Fruit fly (Drosophila melanogaster): ENCODE results near the gene Cyp305a1.

Cyp305a1 gene

dm6 chr3L:19790929-19791687 lies 22.0 kb downstream of the Cyp305a1 start (continued):
- TF ChIP-seq da (GFP tag; optimal IDR thresholded peaks at IDR 0.05) (no peak), CG10274 (GFP tag; optimal IDR thresholded peaks at IDR 0.05) (peak; percentile 32), vfl (GFP tag; optimal IDR thresholded peaks at IDR 0.05) (peak; percentile 46), dm (GFP tag; optimal IDR thresholded peaks at IDR 0.05) (peak; percentile 69), Dad (GFP tag; optimal IDR thresholded peaks at IDR 0.05) (peak; percentile 26), fu2 (GFP tag; optimal IDR thresholded peaks at IDR 0.05) (peak; percentile 58), amos (GFP tag; IDR thresholded peaks at IDR 0.05; ENCODE audit: partially characterized antibody) (no peak; the same call in 1 of the 2 replicates), CG31441 (GFP tag; IDR thresholded peaks at IDR 0.05) (peak; percentile 54; the same call in 1 of the 2 replicates), Stat92E (GFP tag; optimal IDR thresholded peaks at IDR 0.05) (no peak), CG17829 (tag; optimal IDR thresholded peaks at IDR 0.05) (peak; percentile 47), CG18619 (GFP tag; optimal IDR thresholded peaks at IDR 0.05) (peak; percentile 58), toy (GFP tag; IDR thresholded peaks at IDR 0.05) (no peak), pros (GFP tag; optimal IDR thresholded peaks at IDR 0.05) (no peak), D19B (GFP tag; optimal IDR thresholded peaks at IDR 0.05) (peak; percentile 74), Poxn (GFP tag; IDR thresholded peaks at IDR 0.05) (no peak), gcm (GFP tag; optimal IDR thresholded peaks at IDR 0.05) (no peak), sd (tag; optimal IDR thresholded peaks at IDR 0.05) (peak; percentile 34), CG10321 (GFP tag; IDR thresholded peaks at IDR 0.05) (no peak), NFAT (GFP tag; IDR thresholded peaks at IDR 0.05) (peak; percentile 29; the same call in 1 of the 2 replicates), CG7372 (GFP tag; IDR thresholded peaks at IDR 0.05) (peak; percentile 45), sr (GFP tag; IDR thresholded peaks at IDR 0.05) (no peak), ci (GFP tag; IDR thresholded peaks at IDR 0.05) (peak; percentile 56; the same call in 1 of the 3 replicates), Optix (GFP tag; IDR thresholded peaks at IDR 0.05) (no peak), CG12155 (GFP tag; optimal IDR thresholded peaks at IDR 0.05) (peak; percentile 64), CG18764 (GFP tag; optimal IDR thresholded peaks at IDR 0.05) (peak; percentile 15), nerfin-2 (GFP tag; IDR thresholded peaks at IDR 0.05; ENCODE audit: partially characterized antibody) (no peak), knrl (GFP tag; IDR thresholded peaks at IDR 0.05; ENCODE audit: partially characterized antibody) (no peak), Rx (GFP tag; IDR thresholded peaks at IDR 0.05) (0 out of 2 replicates have a peak, but pooled peaks have one; percentile 3), CG4707 (GFP tag; optimal IDR thresholded peaks at IDR 0.05) (no peak), CG9817 (tag; optimal IDR thresholded peaks at IDR 0.05) (peak; percentile 57), gfzf (GFP tag; optimal IDR thresholded peaks at IDR 0.05) (no peak), CG10565 (GFP tag; optimal IDR thresholded peaks at IDR 0.05) (no peak), CG18599 (GFP tag; optimal IDR thresholded peaks at IDR 0.05) (peak; percentile 64), pzg (GFP tag; optimal IDR thresholded peaks at IDR 0.05) (no peak), prd (optimal IDR thresholded peaks at IDR 0.05) (no peak), prd (GFP tag; IDR thresholded peaks at IDR 0.05) (peak; percentile 70; the same call in 2 of the 3 replicates), CG8388 (GFP tag; optimal IDR thresholded peaks at IDR 0.05) (peak; percentile 47), CG3065 (GFP tag; optimal IDR thresholded peaks at IDR 0.05) (no peak), CG10147 (GFP tag; optimal IDR thresholded peaks at IDR 0.05) (peak; percentile 71), CG9932 (GFP tag; IDR thresholded peaks at IDR 0.05) (peak; percentile 71), vvl (GFP tag; IDR thresholded peaks at IDR 0.05) (no peak; the same call in 1 of the 2 replicates), Mad (GFP tag; optimal IDR thresholded peaks at IDR 0.05) (peak; percentile 66), CG15696 (tag; optimal IDR thresholded peaks at IDR 0.05) (peak; percentile 26), phol (tag; optimal IDR thresholded peaks at IDR 0.05) (peak; percentile 79), Dll (GFP tag; IDR thresholded peaks at IDR 0.05; ENCODE audit: partially characterized antibody) (no peak), tin (GFP tag; optimal IDR thresholded peaks at IDR 0.05) (peak; percentile 69), dimm (GFP tag; IDR thresholded peaks at IDR 0.05) (no peak), hb (GFP tag; IDR thresholded peaks at IDR 0.05; ENCODE audit: partially characterized antibody) (no peak), CG10654 (GFP tag; optimal IDR thresholded peaks at IDR 0.05) (peak; percentile 61)
